Worm (Caenorhabditis elegans) whole organism, L1 larva: ENCODE results near the gene T18D3.9.

Experiments used
- aha-1 ChIP-seq: fragments of 150-350 bp; optimal IDR thresholded peaks from 2 replicates; lab custom pipeline; 2014; ENCODE audit warnings: missing biosample characterization, missing genetic modification characterization
- egl-27 ChIP-seq, 2 experiments: fragments of 150-350 bp in 1 of 2; sonication (generic microtip); optimal IDR thresholded peaks; 3 replicates each; lab custom pipeline; 2017 to 2018; ENCODE audit warnings: missing biosample characterization in 2 of 2, missing genetic modification characterization in 2 of 2, missing genetic modification reagents in 2 of 2
- lin-15B ChIP-seq: fragments of 150-350 bp; sonication (generic microtip); optimal IDR thresholded peaks from 3 replicates; lab custom pipeline; 2014; ENCODE audit warnings: missing biosample characterization, missing genetic modification characterization
- lin-39 ChIP-seq: fragments of 150-350 bp; optimal IDR thresholded peaks from 2 replicates; lab custom pipeline; 2014; ENCODE audit warnings: missing biosample characterization, missing genetic modification reagents, missing genetic modification characterization
- nhr-11 ChIP-seq: fragments of 150-350 bp; optimal IDR thresholded peaks from 2 replicates; lab custom pipeline; 2014; ENCODE audit warnings: missing biosample characterization, missing genetic modification characterization
- nhr-20 ChIP-seq: sonication (generic microtip); optimal IDR thresholded peaks from 2 replicates; lab custom pipeline; 2016; ENCODE audit warnings: mild to moderate bottlenecking, missing genetic modification characterization, missing compliant biosample characterization
- nhr-28 ChIP-seq: fragments of 150-350 bp; optimal IDR thresholded peaks from 2 replicates; lab custom pipeline; 2014; ENCODE audit warnings: missing biosample characterization, missing genetic modification characterization
- snpc-4 ChIP-seq: fragments of 150-350 bp; optimal IDR thresholded peaks from 2 replicates; lab custom pipeline; 2014; ENCODE audit warnings: missing biosample characterization, missing genetic modification characterization

ce11 chrX:12500777-12501176 lies 46.5 kb upstream of the T18D3.9 start:
- TF ChIP-seq egl-27 (tag; optimal IDR thresholded peaks at IDR 0.05; lab: Kevin White, UChicago) (peak; percentile 40 to 65), aha-1 (tag; lab: Kevin White, UChicago) (no peak), nhr-28 (tag; lab: Kevin White, UChicago) (no peak), lin-15B (tag; lab: Kevin White, UChicago) (no peak), snpc-4 (tag; lab: Kevin White, UChicago) (no peak), lin-39 (tag; lab: Kevin White, UChicago) (no peak), nhr-20 (tag; lab: Kevin White, UChicago) (peak; percentile 99), nhr-11 (no peak)
